Worm (Caenorhabditis elegans) whole organism, L4 larva: ENCODE data around the gene zip-5.

Experiments
- D1046.2 ChIP-seq: fragments of 200-800 bp; sonication (Bioruptor generic); IDR thresholded peaks from 2 replicates; pipeline ENCODE4 v1.3.6; 2022; ENCODE audit warnings: missing genetic modification characterization, missing compliant biosample characterization
- F26F4.8 ChIP-seq: fragments of 200-800 bp; sonication (Bioruptor generic); conservative IDR thresholded peaks from 2 replicates; pipeline ENCODE4 v1.3.6; 2022; ENCODE audit warnings: missing genetic modification characterization, missing compliant biosample characterization
- F49E8.2 ChIP-seq: sonication (generic microtip); optimal IDR thresholded peaks from 2 replicates; lab custom pipeline; 2016; ENCODE audit warnings: missing compliant biosample characterization, mild to moderate bottlenecking, missing genetic modification characterization, borderline replicate concordance
- Y5F2A.4 ChIP-seq: fragments of 200-800 bp; sonication (Bioruptor generic); optimal IDR thresholded peaks from 2 replicates; lab custom pipeline; 2018; ENCODE audit warnings: mild to moderate bottlenecking, missing genetic modification characterization, missing compliant biosample characterization
- ZK337.2 ChIP-seq: fragments of 200-800 bp; sonication (Bioruptor generic); IDR thresholded peaks from 2 replicates; pipeline ENCODE4 v1.3.6; 2022; ENCODE audit warnings: missing genetic modification reagents, missing genetic modification characterization, missing compliant biosample characterization
- ZK546.5 ChIP-seq, 2 experiments: sonication (generic microtip); optimal IDR thresholded peaks; 2 replicates each; lab custom pipeline; 2017; ENCODE audit warnings: missing biosample characterization in 2 of 2, missing genetic modification characterization in 2 of 2
- ama-1 ChIP-seq: fragments of 150-350 bp; optimal IDR thresholded peaks from 2 replicates; lab custom pipeline; 2014; ENCODE audit warnings: inconsistent platforms, mixed read lengths
- attf-4 ChIP-seq: sonication (generic microtip); optimal IDR thresholded peaks from 3 replicates; lab custom pipeline; 2017; ENCODE audit warnings: missing biosample characterization, missing genetic modification characterization
- ceh-20 ChIP-seq: fragments of 200-800 bp; sonication (Bioruptor generic); IDR thresholded peaks from 2 replicates; pipeline ENCODE4 v1.3.6; 2022; ENCODE audit warnings: missing genetic modification reagents, missing genetic modification characterization, missing compliant biosample characterization
- ceh-28 ChIP-seq: fragments of 150-350 bp; optimal IDR thresholded peaks from 2 replicates; lab custom pipeline; 2014; ENCODE audit warnings: missing biosample characterization, missing genetic modification reagents, missing genetic modification characterization
- ceh-32 ChIP-seq: sonication (generic microtip); optimal IDR thresholded peaks from 2 replicates; lab custom pipeline; 2016; ENCODE audit warnings: mild to moderate bottlenecking, missing genetic modification characterization, missing compliant biosample characterization; ENCODE audit not compliant: poor library complexity
- ces-1 ChIP-seq: fragments of 150-350 bp; sonication (generic microtip); optimal IDR thresholded peaks from 4 replicates; lab custom pipeline; 2014; ENCODE audit warnings: missing biosample characterization, missing genetic modification reagents, missing genetic modification characterization
- cey-2 ChIP-seq: sonication (generic microtip); optimal IDR thresholded peaks from 3 replicates; lab custom pipeline; 2017; ENCODE audit warnings: missing genetic modification characterization, mild to moderate bottlenecking, missing compliant biosample characterization, antibody characterized with exemption, borderline replicate concordance; ENCODE audit not compliant: insufficient read depth
- daf-12 ChIP-seq: fragments of 150-350 bp; optimal IDR thresholded peaks from 2 replicates; lab custom pipeline; 2014; ENCODE audit warnings: missing biosample characterization, missing genetic modification reagents, missing genetic modification characterization
- dmd-6 ChIP-seq: fragments of 200-800 bp; sonication (Bioruptor generic); IDR thresholded peaks from 2 replicates; pipeline ENCODE4 v1.3.6; 2022; ENCODE audit warnings: missing genetic modification reagents, missing genetic modification characterization, missing compliant biosample characterization
- dmd-8 ChIP-seq: fragments of 200-800 bp; sonication (Bioruptor generic); IDR thresholded peaks from 2 replicates; pipeline ENCODE4 v1.3.6; 2022; ENCODE audit warnings: missing genetic modification characterization, missing compliant biosample characterization
- dmd-9 ChIP-seq: fragments of 200-800 bp; sonication (Bioruptor generic); IDR thresholded peaks from 2 replicates; pipeline ENCODE4 v1.3.6; 2022; ENCODE audit warnings: missing genetic modification reagents, missing genetic modification characterization, missing compliant biosample characterization
- dpl-1 ChIP-seq: fragments of 150-350 bp; optimal IDR thresholded peaks from 2 replicates; lab custom pipeline; 2014; ENCODE audit warnings: missing biosample characterization, missing genetic modification reagents, missing genetic modification characterization
- egl-27 ChIP-seq: sonication (generic microtip); optimal IDR thresholded peaks from 3 replicates; lab custom pipeline; 2017; ENCODE audit warnings: missing biosample characterization, missing genetic modification reagents, missing genetic modification characterization
- hlh-11 ChIP-seq: fragments of 200-800 bp; sonication (Bioruptor generic); optimal IDR thresholded peaks from 2 replicates; lab custom pipeline; 2018; ENCODE audit warnings: mild to moderate bottlenecking, missing genetic modification characterization, missing compliant biosample characterization
- lin-1 ChIP-seq: fragments of 200-800 bp; sonication (Bioruptor generic); IDR thresholded peaks from 2 replicates; pipeline ENCODE4 v1.3.6; 2022; ENCODE audit warnings: missing genetic modification reagents, missing genetic modification characterization, missing compliant biosample characterization
- lin-13 ChIP-seq: fragments of 150-350 bp; optimal IDR thresholded peaks from 2 replicates; lab custom pipeline; 2014; ENCODE audit warnings: missing biosample characterization, missing genetic modification reagents, missing genetic modification characterization
- lin-29 ChIP-seq: fragments of 200-800 bp; sonication (Bioruptor generic); IDR thresholded peaks from 2 replicates; pipeline ENCODE4 v1.3.6; 2022; ENCODE audit warnings: missing genetic modification reagents, missing genetic modification characterization, missing compliant biosample characterization
- lin-38 ChIP-seq: fragments of 200-800 bp; sonication (Bioruptor generic); IDR thresholded peaks from 2 replicates; pipeline ENCODE4 v1.3.6; 2022; ENCODE audit warnings: missing genetic modification reagents, missing genetic modification characterization, missing compliant biosample characterization
- lsy-2 ChIP-seq, 2 experiments: fragments of 150-350 bp in 1 of 2; sonication (generic microtip) in 1 of 2; optimal IDR thresholded peaks; 2 replicates each; lab custom pipeline; 2014 to 2017; ENCODE audit warnings: missing biosample characterization in 2 of 2, missing genetic modification characterization in 2 of 2
- madf-5 ChIP-seq, 2 experiments: fragments of 200-800 bp; sonication (Bioruptor generic); IDR thresholded peaks; 2 replicates each; pipeline ENCODE4 v1.3.6; 2022; ENCODE audit warnings: missing compliant biosample characterization in 2 of 2, missing genetic modification characterization in 2 of 2
- mdl-1 ChIP-seq, 2 experiments: fragments of 150-350 bp in 1 of 2; sonication (generic microtip) in 1 of 2; optimal IDR thresholded peaks; 2 replicates each; lab custom pipeline; 2014 to 2017; ENCODE audit warnings: missing biosample characterization in 2 of 2, missing genetic modification characterization in 2 of 2
- mep-1 ChIP-seq: fragments of 150-350 bp; sonication (generic microtip); optimal IDR thresholded peaks from 3 replicates; lab custom pipeline; 2014; ENCODE audit warnings: missing biosample characterization, missing genetic modification characterization
- mes-2 ChIP-seq: sonication (generic microtip); optimal IDR thresholded peaks from 2 replicates; lab custom pipeline; 2016; ENCODE audit warnings: missing genotype, mild to moderate bottlenecking, missing genetic modification characterization, missing compliant biosample characterization; ENCODE audit not compliant: poor library complexity, severe bottlenecking
- mxl-2 ChIP-seq: fragments of 200-800 bp; sonication (Bioruptor generic); conservative IDR thresholded peaks from 2 replicates; pipeline ENCODE4 v1.3.6; 2022; ENCODE audit warnings: missing genetic modification reagents, missing genetic modification characterization, missing compliant biosample characterization
- nhr-10 ChIP-seq: fragments of 150-350 bp; optimal IDR thresholded peaks from 2 replicates; lab custom pipeline; 2014; ENCODE audit warnings: missing biosample characterization, missing genetic modification characterization
- nhr-28 ChIP-seq: fragments of 150-350 bp; optimal IDR thresholded peaks from 2 replicates; lab custom pipeline; 2014; ENCODE audit warnings: missing biosample characterization, missing genetic modification characterization
- nhr-42 ChIP-seq: fragments of 200-800 bp; sonication (Bioruptor generic); IDR thresholded peaks from 2 replicates; pipeline ENCODE4 v1.3.6; 2022; ENCODE audit warnings: missing genetic modification characterization, missing compliant biosample characterization
- nhr-48 ChIP-seq: sonication (generic microtip); optimal IDR thresholded peaks from 2 replicates; lab custom pipeline; 2016; ENCODE audit warnings: mild to moderate bottlenecking, missing genetic modification characterization, missing compliant biosample characterization
- nhr-6 ChIP-seq: fragments of 150-350 bp; optimal IDR thresholded peaks from 2 replicates; lab custom pipeline; 2014; ENCODE audit warnings: missing biosample characterization, missing genetic modification characterization
- nhr-76 ChIP-seq: fragments of 150-350 bp; optimal IDR thresholded peaks from 2 replicates; lab custom pipeline; 2014; ENCODE audit warnings: missing biosample characterization, missing genetic modification characterization
- skn-1 ChIP-seq: fragments of 150-350 bp; optimal IDR thresholded peaks from 2 replicates; lab custom pipeline; 2014; ENCODE audit warnings: missing biosample characterization, missing genetic modification characterization
- snpc-1.2 ChIP-seq: fragments of 200-800 bp; sonication (Bioruptor generic); IDR thresholded peaks from 2 replicates; pipeline ENCODE4 v1.3.6; 2022; ENCODE audit warnings: missing genetic modification reagents, missing genetic modification characterization, missing compliant biosample characterization
- snpc-4 ChIP-seq: fragments of 150-350 bp; optimal IDR thresholded peaks from 2 replicates; lab custom pipeline; 2014; ENCODE audit warnings: missing biosample characterization, missing genetic modification characterization
- spr-1 ChIP-seq: sonication (generic microtip); optimal IDR thresholded peaks from 2 replicates; lab custom pipeline; 2016; ENCODE audit warnings: mild to moderate bottlenecking, missing genetic modification characterization, missing compliant biosample characterization
- spr-3 ChIP-seq: fragments of 200-800 bp; sonication (Bioruptor generic); optimal IDR thresholded peaks from 2 replicates; lab custom pipeline; 2018; ENCODE audit warnings: mild to moderate bottlenecking, missing genetic modification characterization, missing compliant biosample characterization
- tra-1 ChIP-seq: fragments of 200-800 bp; sonication (Bioruptor generic); IDR thresholded peaks from 2 replicates; pipeline ENCODE4 v1.3.6; 2022; ENCODE audit warnings: missing genetic modification reagents, missing genetic modification characterization, missing compliant biosample characterization
- unc-130 ChIP-seq: sonication (generic microtip); optimal IDR thresholded peaks from 2 replicates; lab custom pipeline; 2016; ENCODE audit warnings: missing genetic modification reagents, missing genetic modification characterization, missing compliant biosample characterization
- zfp-3 ChIP-seq: fragments of 200-800 bp; sonication (Bioruptor generic); conservative IDR thresholded peaks from 2 replicates; pipeline ENCODE4 v1.3.6; 2022; ENCODE audit warnings: missing genetic modification reagents, missing genetic modification characterization, missing compliant biosample characterization
- zip-2 ChIP-seq: fragments of 150-350 bp; optimal IDR thresholded peaks from 2 replicates; lab custom pipeline; 2014; ENCODE audit warnings: missing biosample characterization, missing genetic modification characterization
- ztf-11 ChIP-seq: fragments of 150-350 bp; optimal IDR thresholded peaks from 2 replicates; lab custom pipeline; 2014; ENCODE audit warnings: missing biosample characterization, missing genetic modification characterization
- ztf-7 ChIP-seq: fragments of 150-350 bp; optimal IDR thresholded peaks from 2 replicates; lab custom pipeline; 2014; ENCODE audit warnings: missing biosample characterization, missing genetic modification characterization

zip-5 gene

ce11 chrV:13262781-13263318 is 1.5 kb upstream of the zip-5 start (continued):
- no peak for TF ChIP-seq mep-1 (tag; lab: Kevin White, UChicago)
- no peak for TF ChIP-seq mxl-2 (GFP tag; lab: Robert Waterston, UW)
- TF ChIP-seq egl-27 (tag; lab: Kevin White, UChicago) = no peak
- no peak for TF ChIP-seq ceh-28 (tag; lab: Kevin White, UChicago)
- peak in 1 of 2 experiments; percentile 3 for TF ChIP-seq lsy-2 (tag; optimal IDR thresholded peaks at IDR 0.05; lab: Kevin White, UChicago)
- TF ChIP-seq lin-13 (GFP tag; lab: Kevin White, UChicago) = no peak
- no peak for TF ChIP-seq ztf-11 (tag; lab: Kevin White, UChicago)
- 0 out of 2 replicates have a peak, but pooled peaks have one; percentile 25 for TF ChIP-seq zfp-3 (GFP tag; lab: Robert Waterston, UW)
- no peak for TF ChIP-seq ama-1 (lab: Kevin White, UChicago)
- no peak for TF ChIP-seq dmd-8 (GFP tag; lab: Robert Waterston, UW)
- TF ChIP-seq lin-1 (GFP tag; lab: Robert Waterston, UW) = no peak; the same call in 1 of the 2 replicates
- TF ChIP-seq zip-2 (tag; lab: Kevin White, UChicago) = no peak
- no peak for TF ChIP-seq snpc-1.2 (GFP tag; lab: Robert Waterston, UW)
- TF ChIP-seq dpl-1 = no peak
- no peak for TF ChIP-seq nhr-76 (tag; lab: Kevin White, UChicago)
- 0 out of 2 replicates have a peak, but pooled peaks have one; percentile 24 for TF ChIP-seq nhr-42
- 0 out of 2 replicates have a peak, but pooled peaks have one; percentile 45 for TF ChIP-seq tra-1 (GFP tag; lab: Robert Waterston, UW)
- no peak for TF ChIP-seq madf-5 (GFP tag; IDR thresholded peaks at IDR 0.05; lab: Robert Waterston, UW)
- no peak for TF ChIP-seq attf-4 (tag; lab: Kevin White, UChicago)
- no peak for TF ChIP-seq nhr-10
- no peak for TF ChIP-seq skn-1 (tag; lab: Kevin White, UChicago)
- peak; percentile 76 for TF ChIP-seq nhr-48 (tag; lab: Kevin White, UChicago)
- TF ChIP-seq Y5F2A.4 = no peak
- no peak for TF ChIP-seq lin-29 (GFP tag; lab: Robert Waterston, UW)
- no peak for TF ChIP-seq F49E8.2 (tag; lab: Kevin White, UChicago)
- peak in 1 of 2 experiments; percentile 38 for TF ChIP-seq mdl-1 (tag; optimal IDR thresholded peaks at IDR 0.05; lab: Kevin White, UChicago)
- no peak for TF ChIP-seq F26F4.8 (GFP tag; lab: Robert Waterston, UW)
- TF ChIP-seq nhr-28 (tag; lab: Kevin White, UChicago) = peak; percentile 71
- no peak for TF ChIP-seq ZK337.2 (GFP tag; lab: Robert Waterston, UW)
- no peak for TF ChIP-seq D1046.2 (GFP tag; lab: Robert Waterston, UW)
- peak; percentile 76 for TF ChIP-seq hlh-11
- no peak for TF ChIP-seq ceh-20 (GFP tag; lab: Robert Waterston, UW)
- TF ChIP-seq daf-12 (tag; lab: Kevin White, UChicago) = no peak
- TF ChIP-seq ztf-7 (tag; lab: Kevin White, UChicago) = no peak
- TF ChIP-seq cey-2 (tag; lab: Kevin White, UChicago) = no peak
- peak; percentile 86 for TF ChIP-seq nhr-6
- no peak for TF ChIP-seq spr-3
- no peak for TF ChIP-seq snpc-4
- TF ChIP-seq spr-1 (tag; lab: Kevin White, UChicago) = no peak
- TF ChIP-seq unc-130 = no peak
- TF ChIP-seq ZK546.5 (tag; optimal IDR thresholded peaks at IDR 0.05; lab: Kevin White, UChicago) = no peak
- TF ChIP-seq dmd-6 (GFP tag; lab: Robert Waterston, UW) = peak; percentile 92
- TF ChIP-seq ceh-32 (tag; lab: Kevin White, UChicago) = no peak
- TF ChIP-seq mes-2 (tag; lab: Kevin White, UChicago) = no peak
- no peak for TF ChIP-seq lin-38
- no peak for TF ChIP-seq ces-1 (GFP tag; lab: Kevin White, UChicago)
- TF ChIP-seq dmd-9 (GFP tag; lab: Robert Waterston, UW) = no peak
- TF ChIP-seq, all 104 proteins: peak for 19
